Fruit fly (Drosophila melanogaster): ENCODE results near the gene CG31710.

dm6 chr2L:9679789-9680188 is 26.0 kb downstream of the CG31710 start:
- TF ChIP-seq CG8478 (optimal IDR thresholded peaks at IDR 0.05) (no peak), CTCF (optimal IDR thresholded peaks at IDR 0.05) (no peak)

All from S2 (cell line).